Fruit fly (Drosophila melanogaster): ENCODE measurements around the gene Raf.

The Raf gene

dm6 chrX:2298708-2299370, 3.6 kb downstream of the Raf start (continued):
- TF ChIP-seq pho (GFP tag; optimal IDR thresholded peaks at IDR 0.05) (no peak), zfh1 (GFP tag; IDR thresholded peaks at IDR 0.05) (peak; percentile 95), Sox102F (GFP tag; optimal IDR thresholded peaks at IDR 0.05) (peak; percentile 87), CG1024 (GFP tag; IDR thresholded peaks at IDR 0.05) (peak; percentile 76), CoRest (tag; optimal IDR thresholded peaks at IDR 0.05) (peak; percentile 76), slou (GFP tag; optimal IDR thresholded peaks at IDR 0.05) (no peak), Max (GFP tag; optimal IDR thresholded peaks at IDR 0.05) (peak; percentile 41), CG2199 (GFP tag; IDR thresholded peaks at IDR 0.05) (peak; percentile 93), Xrp1 (GFP tag; IDR thresholded peaks at IDR 0.05) (peak; percentile 94), H15 (GFP tag; IDR thresholded peaks at IDR 0.05) (peak; percentile 73; the same call in 2 of the 3 replicates), dati (GFP tag; IDR thresholded peaks at IDR 0.05) (peak; percentile 47; the same call in 1 of the 2 replicates), da (GFP tag; optimal IDR thresholded peaks at IDR 0.05) (peak; percentile 7)

dm6 chrX:2300293-2301068, 5.2 kb downstream of the Raf start:
- peak; percentile 85 for TF ChIP-seq gro (GFP tag; optimal IDR thresholded peaks at IDR 0.05)
- peak; percentile 90 for TF ChIP-seq CG6254 (GFP tag; optimal IDR thresholded peaks at IDR 0.05)
- TF ChIP-seq CG17568 (GFP tag; optimal IDR thresholded peaks at IDR 0.05), result peak; percentile 94
- peak; percentile 93 for TF ChIP-seq Asciz (GFP tag; optimal IDR thresholded peaks at IDR 0.05)
- TF ChIP-seq salm (tag; optimal IDR thresholded peaks at IDR 0.05), result peak; percentile 92
- peak; percentile 81 for TF ChIP-seq CG4360 (GFP tag; IDR thresholded peaks at IDR 0.05)
- TF ChIP-seq CG7987 (GFP tag; optimal IDR thresholded peaks at IDR 0.05), result peak; percentile 88
- peak; percentile 94 for TF ChIP-seq Antp (GFP tag; optimal IDR thresholded peaks at IDR 0.05)
- peak; percentile 94 for TF ChIP-seq caup (GFP tag; optimal IDR thresholded peaks at IDR 0.05; ENCODE audit: severe bottlenecking)
- TF ChIP-seq CG18011 (GFP tag; optimal IDR thresholded peaks at IDR 0.05), result peak; percentile 80
- TF ChIP-seq klu (GFP tag; IDR thresholded peaks at IDR 0.05), result peak; percentile 88
- peak; percentile 44 for TF ChIP-seq bigmax (GFP tag; optimal IDR thresholded peaks at IDR 0.05)
- peak; percentile 88 for TF ChIP-seq CG31224 (GFP tag; IDR thresholded peaks at IDR 0.05)
- TF ChIP-seq HLH54F (GFP tag; optimal IDR thresholded peaks at IDR 0.05), result peak; percentile 90
- peak; percentile 60 for TF ChIP-seq grn (GFP tag; optimal IDR thresholded peaks at IDR 0.05)
- TF ChIP-seq CG3065 (GFP tag; optimal IDR thresholded peaks at IDR 0.05), result peak; percentile 69
- peak; percentile 95 for TF ChIP-seq CG2889 (GFP tag; IDR thresholded peaks at IDR 0.05)
- TF ChIP-seq CG18262 (tag; optimal IDR thresholded peaks at IDR 0.05), result peak; percentile 95
- TF ChIP-seq zfh2 (GFP tag; optimal IDR thresholded peaks at IDR 0.05), result peak; percentile 87
- TF ChIP-seq Ssrp (tag; optimal IDR thresholded peaks at IDR 0.05), result peak; percentile 95
- TF ChIP-seq esg (GFP tag; conservative IDR thresholded peaks at IDR 0.05), result peak; percentile 97
- TF ChIP-seq Nf-YB (GFP tag; optimal IDR thresholded peaks at IDR 0.05), result peak; percentile 76
- peak; percentile 92 for TF ChIP-seq phol (tag; optimal IDR thresholded peaks at IDR 0.05)
- TF ChIP-seq chn (GFP tag; optimal IDR thresholded peaks at IDR 0.05), result peak; percentile 93
- peak; percentile 90 for TF ChIP-seq Blimp-1 (GFP tag; optimal IDR thresholded peaks at IDR 0.05)
- peak; percentile 88 for TF ChIP-seq CG17802 (tag; optimal IDR thresholded peaks at IDR 0.05)
- TF ChIP-seq Ets65A (GFP tag), result peak; percentile 98
- TF ChIP-seq CG3163 (GFP tag; optimal IDR thresholded peaks at IDR 0.05), result peak; percentile 64
- peak; percentile 95 for TF ChIP-seq wdn (GFP tag; IDR thresholded peaks at IDR 0.05)
- peak; percentile 91 for TF ChIP-seq CG17612 (GFP tag; IDR thresholded peaks at IDR 0.05)
- TF ChIP-seq Sox100B (GFP tag; optimal IDR thresholded peaks at IDR 0.05), result peak; percentile 95
- TF ChIP-seq Bdp1 (GFP tag; optimal IDR thresholded peaks at IDR 0.05), result peak; percentile 89
- TF ChIP-seq H2.0 (GFP tag; IDR thresholded peaks at IDR 0.05), result peak; percentile 98
- TF ChIP-seq tll (GFP tag; optimal IDR thresholded peaks at IDR 0.05), result peak in 1 of 2 experiments; percentile 38
- peak; percentile 94 for TF ChIP-seq croc (GFP tag; conservative IDR thresholded peaks at IDR 0.05)
